Worm (Caenorhabditis elegans) whole organism, late embryonic: ENCODE measurements around the gene W01B6.6.

Source experiments
- F13H6.1 ChIP-seq: sonication (generic microtip); optimal IDR thresholded peaks from 2 replicates; lab custom pipeline; 2016; ENCODE audit warnings: missing genetic modification characterization, missing compliant biosample characterization
- ama-1 ChIP-seq: fragments of 150-350 bp; optimal IDR thresholded peaks from 2 replicates; lab custom pipeline; 2014
- ceh-30 ChIP-seq: fragments of 150-350 bp; optimal IDR thresholded peaks from 2 replicates; lab custom pipeline; 2014; ENCODE audit warnings: missing biosample characterization, missing genetic modification characterization
- ceh-9 ChIP-seq: sonication (generic microtip); optimal IDR thresholded peaks from 2 replicates; lab custom pipeline; 2016; ENCODE audit warnings: mild to moderate bottlenecking, missing genetic modification characterization, inconsistent platforms, missing compliant biosample characterization
- dmd-4 ChIP-seq: sonication (generic microtip); optimal IDR thresholded peaks from 2 replicates; lab custom pipeline; 2016; ENCODE audit warnings: borderline replicate concordance, missing genetic modification characterization, missing compliant biosample characterization
- ets-4 ChIP-seq: sonication (generic microtip); optimal IDR thresholded peaks from 2 replicates; lab custom pipeline; 2016; ENCODE audit warnings: missing genetic modification characterization, missing compliant biosample characterization
- hlh-15 ChIP-seq: sonication (generic microtip); optimal IDR thresholded peaks from 2 replicates; lab custom pipeline; 2016; ENCODE audit warnings: missing genetic modification characterization, missing compliant biosample characterization
- nfya-1 ChIP-seq: sonication (generic microtip); optimal IDR thresholded peaks from 2 replicates; lab custom pipeline; 2017; ENCODE audit warnings: missing genetic modification characterization, mild to moderate bottlenecking, missing compliant biosample characterization, antibody characterized with exemption, moderate library complexity
- npax-4 ChIP-seq: sonication (generic microtip); optimal IDR thresholded peaks from 2 replicates; lab custom pipeline; 2016; ENCODE audit warnings: missing genetic modification characterization, missing compliant biosample characterization
- pha-4 ChIP-seq: fragments of 150-350 bp; optimal IDR thresholded peaks from 2 replicates; lab custom pipeline; 2018; ENCODE audit warnings: missing biosample characterization, missing genetic modification reagents, missing genetic modification characterization
- pqm-1 ChIP-seq: sonication (generic microtip); optimal IDR thresholded peaks from 2 replicates; lab custom pipeline; 2016; ENCODE audit warnings: missing genetic modification characterization, missing compliant biosample characterization
- tbx-2 ChIP-seq: sonication (generic microtip); optimal IDR thresholded peaks from 2 replicates; lab custom pipeline; 2016; ENCODE audit warnings: missing genetic modification characterization, missing compliant biosample characterization
- ttx-3 ChIP-seq: sonication (generic microtip); optimal IDR thresholded peaks from 2 replicates; lab custom pipeline; 2016; ENCODE audit warnings: missing genetic modification reagents, missing genetic modification characterization, missing compliant biosample characterization
- unc-55 ChIP-seq: sonication (generic microtip); optimal IDR thresholded peaks from 2 replicates; lab custom pipeline; 2017; ENCODE audit warnings: missing biosample characterization, missing genetic modification reagents, missing genetic modification characterization

- no peak for TF ChIP-seq F13H6.1 (tag; lab: Kevin White, UChicago)
- TF ChIP-seq tbx-2 (tag; lab: Kevin White, UChicago), result no peak
- TF ChIP-seq ceh-30 (tag; lab: Kevin White, UChicago), result no peak
- no peak for TF ChIP-seq unc-55 (GFP tag; lab: Kevin White, UChicago)
- no peak for TF ChIP-seq nfya-1 (tag; lab: Kevin White, UChicago)
- no peak for TF ChIP-seq npax-4
- TF ChIP-seq dmd-4 (tag; lab: Kevin White, UChicago), result no peak
- no peak for TF ChIP-seq hlh-15 (tag; lab: Kevin White, UChicago)
- TF ChIP-seq pha-4 (tag; lab: Kevin White, UChicago), result no peak
- TF ChIP-seq ceh-9, result no peak
- no peak for TF ChIP-seq ttx-3 (tag; lab: Kevin White, UChicago)
- TF ChIP-seq ets-4 (tag; lab: Kevin White, UChicago), result no peak
- TF ChIP-seq pqm-1 (tag; lab: Kevin White, UChicago), result no peak
- no peak for TF ChIP-seq ama-1 (lab: Kevin White, UChicago)
Observed at ce11 chrIV:10059175-10059574, 21.7 kb upstream of the W01B6.6 start.
